Worm (Caenorhabditis elegans) whole organism, L2 larva: ENCODE measurements around the gene Y6E2A.7.
"Not testable (repeated sequence)": the region's sequence is repeated elsewhere in the genome, so short reads cannot be mapped to it uniquely, and the experiment has no call there.

ENCODE experiments used
- C34F6.9 ChIP-seq: fragments of 150-350 bp; optimal IDR thresholded peaks from 2 replicates; lab custom pipeline; 2014; ENCODE audit warnings: missing biosample characterization, missing genetic modification characterization
- F13H6.1 ChIP-seq: sonication (generic microtip); optimal IDR thresholded peaks from 2 replicates; lab custom pipeline; 2016; ENCODE audit warnings: missing genetic modification characterization, missing compliant biosample characterization
- R02D3.7 ChIP-seq: fragments of 150-350 bp; optimal IDR thresholded peaks from 2 replicates; lab custom pipeline; 2014; ENCODE audit warnings: missing biosample characterization, missing genetic modification characterization
- Y55F3AM.14 ChIP-seq: fragments of 200-800 bp; sonication (Bioruptor generic); optimal IDR thresholded peaks from 2 replicates; lab custom pipeline; 2018; ENCODE audit warnings: mild to moderate bottlenecking, missing genetic modification characterization, missing compliant biosample characterization
- ZK546.5 ChIP-seq: sonication (generic microtip); optimal IDR thresholded peaks from 2 replicates; lab custom pipeline; 2017; ENCODE audit warnings: missing biosample characterization, missing genetic modification characterization
- alr-1 ChIP-seq: fragments of 150-350 bp; optimal IDR thresholded peaks from 2 replicates; lab custom pipeline; 2014; ENCODE audit warnings: missing biosample characterization, missing genetic modification characterization
- aly-2 ChIP-seq: fragments of 150-350 bp; optimal IDR thresholded peaks from 2 replicates; lab custom pipeline; 2014; ENCODE audit warnings: missing biosample characterization, missing genetic modification characterization
- ama-1 ChIP-seq: fragments of 150-350 bp; optimal IDR thresholded peaks from 2 replicates; lab custom pipeline; 2018; ENCODE audit warnings: inconsistent platforms
- blmp-1 ChIP-seq: sonication (generic microtip); optimal IDR thresholded peaks from 2 replicates; lab custom pipeline; 2017; ENCODE audit warnings: missing genetic modification characterization, mild to moderate bottlenecking, missing compliant biosample characterization, antibody characterized with exemption, moderate library complexity; ENCODE audit not compliant: insufficient read depth
- ceh-16 ChIP-seq: fragments of 150-350 bp; optimal IDR thresholded peaks from 2 replicates; lab custom pipeline; 2014; ENCODE audit warnings: missing biosample characterization, missing genetic modification characterization
- crh-2 ChIP-seq: sonication (generic microtip); optimal IDR thresholded peaks from 2 replicates; lab custom pipeline; 2017; ENCODE audit warnings: missing biosample characterization, missing genetic modification characterization
- dmd-4 ChIP-seq: sonication (generic microtip); optimal IDR thresholded peaks from 2 replicates; lab custom pipeline; 2017; ENCODE audit warnings: missing biosample characterization, missing genetic modification characterization
- egl-27 ChIP-seq: sonication (generic microtip); optimal IDR thresholded peaks from 3 replicates; lab custom pipeline; 2017; ENCODE audit warnings: missing biosample characterization, missing genetic modification reagents, missing genetic modification characterization
- elt-1 ChIP-seq: fragments of 150-350 bp; optimal IDR thresholded peaks from 2 replicates; lab custom pipeline; 2014; ENCODE audit warnings: missing biosample characterization, missing genetic modification characterization
- elt-3 ChIP-seq: sonication (generic microtip); optimal IDR thresholded peaks from 2 replicates; lab custom pipeline; 2017; ENCODE audit warnings: missing biosample characterization, missing genetic modification characterization
- fos-1 ChIP-seq: fragments of 150-350 bp; optimal IDR thresholded peaks from 2 replicates; lab custom pipeline; 2014; ENCODE audit warnings: missing biosample characterization, missing genetic modification characterization
- lin-11 ChIP-seq: fragments of 150-350 bp; sonication (generic microtip); optimal IDR thresholded peaks from 2 replicates; lab custom pipeline; 2014; ENCODE audit warnings: missing biosample characterization, missing genetic modification characterization, inconsistent platforms, mixed read lengths
- mab-5 ChIP-seq: fragments of 150-350 bp; optimal IDR thresholded peaks from 2 replicates; lab custom pipeline; 2014; ENCODE audit warnings: missing biosample characterization, missing genetic modification characterization
- mbf-1 ChIP-seq: sonication (generic microtip); optimal IDR thresholded peaks from 2 replicates; lab custom pipeline; 2017; ENCODE audit warnings: missing biosample characterization, missing genetic modification characterization
- mdl-1 ChIP-seq, 2 experiments: fragments of 150-350 bp in 1 of 2; sonication (generic microtip) in 1 of 2; optimal IDR thresholded peaks; 2 replicates each; lab custom pipeline; 2017; ENCODE audit warnings: missing biosample characterization in 2 of 2, missing genetic modification characterization in 2 of 2
- nhr-10 ChIP-seq: sonication (generic microtip); optimal IDR thresholded peaks from 2 replicates; lab custom pipeline; 2017; ENCODE audit warnings: missing biosample characterization, missing genetic modification characterization
- nhr-12 ChIP-seq: fragments of 150-350 bp; optimal IDR thresholded peaks from 2 replicates; lab custom pipeline; 2014; ENCODE audit warnings: missing biosample characterization, missing genetic modification characterization
- nhr-129 ChIP-seq: fragments of 150-350 bp; optimal IDR thresholded peaks from 2 replicates; lab custom pipeline; 2014; ENCODE audit warnings: missing biosample characterization, missing genetic modification characterization
- nhr-23 ChIP-seq: fragments of 150-350 bp; optimal IDR thresholded peaks from 2 replicates; lab custom pipeline; 2014; ENCODE audit warnings: missing biosample characterization, missing genetic modification reagents, missing genetic modification characterization
- nhr-237 ChIP-seq: fragments of 150-350 bp; optimal IDR thresholded peaks from 2 replicates; lab custom pipeline; 2014; ENCODE audit warnings: missing biosample characterization, missing genetic modification characterization
- nhr-25 ChIP-seq: fragments of 150-350 bp; sonication (generic microtip); optimal IDR thresholded peaks from 3 replicates; lab custom pipeline; 2014; ENCODE audit warnings: missing biosample characterization, missing genetic modification characterization
- nhr-77 ChIP-seq: fragments of 150-350 bp; optimal IDR thresholded peaks from 2 replicates; lab custom pipeline; 2014; ENCODE audit warnings: missing biosample characterization, missing genetic modification characterization
- peb-1 ChIP-seq: fragments of 150-350 bp; optimal IDR thresholded peaks from 2 replicates; lab custom pipeline; 2014; ENCODE audit warnings: missing biosample characterization, missing genetic modification characterization
- sem-4 ChIP-seq: fragments of 150-350 bp; optimal IDR thresholded peaks from 2 replicates; lab custom pipeline; 2014; ENCODE audit warnings: missing biosample characterization, missing genetic modification reagents, missing genetic modification characterization
- skn-1 ChIP-seq: sonication (generic microtip); optimal IDR thresholded peaks from 2 replicates; lab custom pipeline; 2017; ENCODE audit warnings: missing biosample characterization, missing genetic modification characterization
- unc-39 ChIP-seq: fragments of 150-350 bp; optimal IDR thresholded peaks from 2 replicates; lab custom pipeline; 2014; ENCODE audit warnings: missing biosample characterization, missing genetic modification characterization
- unc-55 ChIP-seq: fragments of 150-350 bp; sonication (generic microtip); optimal IDR thresholded peaks from 3 replicates; lab custom pipeline; 2014; ENCODE audit warnings: missing biosample characterization, missing genetic modification reagents, missing genetic modification characterization
- unc-62 ChIP-seq: fragments of 150-350 bp; optimal IDR thresholded peaks from 2 replicates; lab custom pipeline; 2014; ENCODE audit warnings: missing biosample characterization, missing genetic modification reagents, missing genetic modification characterization
- zag-1 ChIP-seq: fragments of 150-350 bp; optimal IDR thresholded peaks from 2 replicates; lab custom pipeline; 2014; ENCODE audit warnings: missing biosample characterization, missing genetic modification characterization
- ztf-1 ChIP-seq: fragments of 200-800 bp; sonication (Bioruptor generic); conservative IDR thresholded peaks from 2 replicates; pipeline ENCODE4 v1.3.6; 2022; ENCODE audit warnings: missing genetic modification characterization, missing compliant biosample characterization

Y6E2A.7 gene

ce11 chrV:15719570-15719969 is at the start of gene Y6E2A.7:
Gene Y6E2A.7 (plus strand): TSS chrV:15719870.
- TF ChIP-seq alr-1 (tag; lab: Kevin White, UChicago) (no peak), elt-3 (tag; lab: Kevin White, UChicago) (no peak), C34F6.9 (no peak), nhr-25 (tag; lab: Kevin White, UChicago) (no peak), ama-1 (lab: Kevin White, UChicago) (no peak), egl-27 (tag; lab: Kevin White, UChicago) (no peak), nhr-77 (tag; lab: Kevin White, UChicago) (no peak), nhr-10 (tag; lab: Kevin White, UChicago) (no peak), lin-11 (no peak)

ce11 chrV:15670139-15670538 is 49.5 kb upstream of the Y6E2A.7 start, which contains the start of gene K06B4.15:
Gene K06B4.15 (plus strand): TSS chrV:15670439.
- not testable (repeated sequence) for TF ChIP-seq peb-1; ama-1 (lab: Kevin White, UChicago); nhr-23

- no peak for TF ChIP-seq lin-11
- TF ChIP-seq nhr-12 (tag; lab: Kevin White, UChicago) = no peak
- TF ChIP-seq unc-62 (GFP tag; lab: Kevin White, UChicago) = no peak
Observed at ce11 chrV:15673707-15674106, 46.0 kb upstream of the Y6E2A.7 start, which contains the start of gene nhr-51. Gene nhr-51 (plus strand): TSS chrV:15674007.

- TF ChIP-seq nhr-25 (tag; lab: Kevin White, UChicago) (no peak), nhr-129 (tag; lab: Kevin White, UChicago) (no peak), Y55F3AM.14 (no peak), fos-1 (no peak), mab-5 (tag; lab: Kevin White, UChicago) (no peak), mbf-1 (tag; lab: Kevin White, UChicago) (no peak), nhr-12 (tag; lab: Kevin White, UChicago) (no peak), peb-1 (no peak), elt-3 (tag; lab: Kevin White, UChicago) (no peak), zag-1 (no peak), egl-27 (tag; lab: Kevin White, UChicago) (no peak), dmd-4 (tag; lab: Kevin White, UChicago) (no peak), nhr-237 (tag; lab: Kevin White, UChicago) (no peak), nhr-23 (no peak), mdl-1 (tag; optimal IDR thresholded peaks at IDR 0.05; lab: Kevin White, UChicago) (no peak)
- TF ChIP-seq, all 48 proteins: peak for 0
Observed at ce11 chrV:15674899-15675298, 44.8 kb upstream of the Y6E2A.7 start.

- no peak for TF ChIP-seq unc-55 (GFP tag; lab: Kevin White, UChicago)
- no peak for TF ChIP-seq ztf-1 (GFP tag; lab: Robert Waterston, UW)
- no peak for TF ChIP-seq crh-2 (tag; lab: Kevin White, UChicago)
- no peak for TF ChIP-seq skn-1
- TF ChIP-seq zag-1 = no peak
- TF ChIP-seq C34F6.9 = no peak
- TF ChIP-seq F13H6.1 = no peak
- TF ChIP-seq unc-39 (tag; lab: Kevin White, UChicago) = no peak
- no peak for TF ChIP-seq Y55F3AM.14
- TF ChIP-seq blmp-1 (tag; lab: Kevin White, UChicago) = no peak
- no peak for TF ChIP-seq alr-1 (tag; lab: Kevin White, UChicago)
- no peak for TF ChIP-seq mdl-1 (tag; optimal IDR thresholded peaks at IDR 0.05; lab: Kevin White, UChicago)
Observed at ce11 chrV:15677222-15677621, 42.4 kb upstream of the Y6E2A.7 start, which contains the start of gene nhr-52. Gene nhr-52 (plus strand): TSS chrV:15677522.

ce11 chrV:15685599-15685998 is 34.1 kb upstream of the Y6E2A.7 start, which contains the start of gene nhr-196:
Gene nhr-196 (plus strand): TSS chrV:15685716.
- no peak for TF ChIP-seq sem-4 (tag; lab: Kevin White, UChicago)
- TF ChIP-seq nhr-77 (tag; lab: Kevin White, UChicago) = no peak
- TF ChIP-seq ceh-16 = no peak
- no peak for TF ChIP-seq C34F6.9
- TF ChIP-seq elt-1 (tag; lab: Kevin White, UChicago) = no peak
- no peak for TF ChIP-seq nhr-23
- TF ChIP-seq Y55F3AM.14 = no peak
- no peak for TF ChIP-seq dmd-4 (tag; lab: Kevin White, UChicago)
- TF ChIP-seq R02D3.7 (tag; lab: Kevin White, UChicago) = no peak
- TF ChIP-seq alr-1 (tag; lab: Kevin White, UChicago) = no peak
- no peak for TF ChIP-seq nhr-129 (tag; lab: Kevin White, UChicago)
- no peak for TF ChIP-seq F13H6.1
- no peak for TF ChIP-seq unc-62 (GFP tag; lab: Kevin White, UChicago)
- no peak for TF ChIP-seq crh-2 (tag; lab: Kevin White, UChicago)
- TF ChIP-seq egl-27 (tag; lab: Kevin White, UChicago) = no peak
- TF ChIP-seq fos-1 = no peak
- no peak for TF ChIP-seq ZK546.5
- TF ChIP-seq aly-2 (tag; lab: Kevin White, UChicago) = no peak
